Worm (Caenorhabditis elegans) whole organism, L1 larva: ENCODE results near the gene C42D4.13.

Source experiments
- F16B12.6 ChIP-seq: fragments of 150-350 bp; optimal IDR thresholded peaks from 2 replicates; lab custom pipeline; 2014; ENCODE audit warnings: missing biosample characterization, missing genetic modification characterization
- aha-1 ChIP-seq: fragments of 150-350 bp; optimal IDR thresholded peaks from 2 replicates; lab custom pipeline; 2014; ENCODE audit warnings: missing biosample characterization, missing genetic modification characterization
- ets-5 ChIP-seq: fragments of 200-800 bp; sonication (Bioruptor generic); IDR thresholded peaks from 2 replicates; pipeline ENCODE4 v1.3.6; 2022; ENCODE audit warnings: missing genetic modification characterization, missing compliant biosample characterization
- irx-1 ChIP-seq: sonication (generic microtip); optimal IDR thresholded peaks from 2 replicates; lab custom pipeline; 2016; ENCODE audit warnings: missing genetic modification characterization, missing compliant biosample characterization
- jun-1 ChIP-seq: fragments of 150-350 bp; optimal IDR thresholded peaks from 2 replicates; lab custom pipeline; 2014; ENCODE audit warnings: missing biosample characterization, missing genetic modification reagents, missing genetic modification characterization
- lin-13 ChIP-seq: fragments of 150-350 bp; optimal IDR thresholded peaks from 2 replicates; lab custom pipeline; 2014; ENCODE audit warnings: missing biosample characterization, missing genetic modification reagents, missing genetic modification characterization
- nhr-237 ChIP-seq: fragments of 150-350 bp; optimal IDR thresholded peaks from 2 replicates; lab custom pipeline; 2014; ENCODE audit warnings: missing biosample characterization, missing genetic modification characterization
- rnt-1 ChIP-seq: sonication (generic microtip); optimal IDR thresholded peaks from 2 replicates; lab custom pipeline; 2016; ENCODE audit warnings: mild to moderate bottlenecking, missing genetic modification characterization, moderate library complexity, missing compliant biosample characterization
- skn-1 ChIP-seq: fragments of 150-350 bp; optimal IDR thresholded peaks from 2 replicates; lab custom pipeline; 2014; ENCODE audit warnings: missing biosample characterization, missing genetic modification characterization
- tbx-2 ChIP-seq: sonication (generic microtip); optimal IDR thresholded peaks from 2 replicates; lab custom pipeline; 2016; ENCODE audit warnings: missing genetic modification characterization, missing compliant biosample characterization
- unc-62 ChIP-seq: fragments of 150-350 bp; optimal IDR thresholded peaks from 2 replicates; lab custom pipeline; 2014; ENCODE audit warnings: missing biosample characterization, missing genetic modification reagents, missing genetic modification characterization
- unc-98 ChIP-seq: fragments of 200-800 bp; sonication (Bioruptor generic); IDR thresholded peaks from 2 replicates; pipeline ENCODE4 v1.3.6; 2022; ENCODE audit warnings: missing genetic modification characterization, missing compliant biosample characterization

ce11 chrIV:7175346-7175745, 12.6 kb downstream of the C42D4.13 start, which contains the start of gene C42D4.19:
- no peak for TF ChIP-seq aha-1 (tag; lab: Kevin White, UChicago)
- no peak for TF ChIP-seq ets-5 (GFP tag; lab: Robert Waterston, UW)
- no peak for TF ChIP-seq tbx-2
- no peak for TF ChIP-seq F16B12.6 (tag; lab: Kevin White, UChicago)
- no peak for TF ChIP-seq nhr-237
- TF ChIP-seq irx-1 (tag; lab: Kevin White, UChicago): no peak
- no peak for TF ChIP-seq lin-13
- TF ChIP-seq skn-1 (tag; lab: Kevin White, UChicago): no peak
- TF ChIP-seq unc-62: no peak
- no peak for TF ChIP-seq jun-1 (tag; lab: Kevin White, UChicago)
- no peak for TF ChIP-seq rnt-1 (tag; lab: Kevin White, UChicago)
- no peak for TF ChIP-seq unc-98 (GFP tag; lab: Robert Waterston, UW)
